Fruit fly (Drosophila melanogaster) whole organism, embryonic: Measurements from ENCODE around the gene aop.

Experiments
- CG10147 ChIP-seq: fragments of 200-800 bp; sonication (Bioruptor generic); optimal IDR thresholded peaks from 2 replicates; lab custom pipeline; 2019; ENCODE audit warnings: missing biosample characterization, mild to moderate bottlenecking, missing genetic modification characterization, moderate library complexity
- CG10274 ChIP-seq: fragments of 200-800 bp; sonication (Bioruptor generic); optimal IDR thresholded peaks from 3 replicates; lab custom pipeline; 2017; ENCODE audit warnings: missing biosample characterization, mild to moderate bottlenecking, missing genetic modification characterization
- CG10321 ChIP-seq: fragments of 200-800 bp; sonication (Bioruptor generic); IDR thresholded peaks from 2 replicates; pipeline ENCODE4 v1.3.6; 2022; ENCODE audit warnings: missing biosample characterization, missing genetic modification characterization
- CG10959 ChIP-seq: fragments of 200-800 bp; sonication (Bioruptor generic); IDR thresholded peaks from 2 replicates; pipeline ENCODE4 v1.3.6; 2022; ENCODE audit warnings: missing biosample characterization, missing genetic modification characterization
- CG11504 ChIP-seq: fragments of 200-800 bp; sonication (Bioruptor generic); optimal IDR thresholded peaks from 3 replicates; lab custom pipeline; 2019; ENCODE audit warnings: missing biosample characterization, mild to moderate bottlenecking, missing genetic modification characterization, moderate library complexity
- CG1233 ChIP-seq: fragments of 200-800 bp; sonication (Bioruptor generic); optimal IDR thresholded peaks from 4 replicates; lab custom pipeline; 2018; ENCODE audit warnings: missing biosample characterization, mild to moderate bottlenecking, missing genetic modification characterization
- CG12391 ChIP-seq: fragments of 200-800 bp; sonication (Bioruptor generic); optimal IDR thresholded peaks from 3 replicates; lab custom pipeline; 2018; ENCODE audit warnings: missing biosample characterization, mild to moderate bottlenecking, missing genetic modification characterization, moderate library complexity
- CG13296 ChIP-seq: fragments of 200-800 bp; sonication (Bioruptor generic); optimal IDR thresholded peaks from 3 replicates; lab custom pipeline; 2018; ENCODE audit warnings: missing biosample characterization, mild to moderate bottlenecking, missing genetic modification characterization
- CG14710 ChIP-seq: fragments of 200-800 bp; sonication (Bioruptor generic); optimal IDR thresholded peaks from 3 replicates; lab custom pipeline; 2019; ENCODE audit warnings: missing biosample characterization, mild to moderate bottlenecking, missing genetic modification characterization, moderate library complexity
- CG16815 ChIP-seq: fragments of 200-800 bp; sonication (Bioruptor generic); optimal IDR thresholded peaks from 3 replicates; lab custom pipeline; 2017; ENCODE audit warnings: missing biosample characterization, mild to moderate bottlenecking, missing genetic modification characterization
- CG17186 ChIP-seq: fragments of 200-800 bp; sonication (Bioruptor generic); optimal IDR thresholded peaks from 3 replicates; lab custom pipeline; 2017; ENCODE audit warnings: missing biosample characterization, missing genetic modification reagents, missing genetic modification characterization
- CG17612 ChIP-seq: fragments of 200-800 bp; sonication (Bioruptor generic); IDR thresholded peaks from 2 replicates; pipeline ENCODE4 v1.3.6; 2022; ENCODE audit warnings: missing biosample characterization, missing genetic modification characterization
- CG30431 ChIP-seq: fragments of 200-800 bp; sonication (Bioruptor generic); optimal IDR thresholded peaks from 2 replicates; lab custom pipeline; 2017; ENCODE audit warnings: missing biosample characterization, missing genetic modification characterization
- CG33213 ChIP-seq: fragments of 200-800 bp; sonication (Bioruptor generic); optimal IDR thresholded peaks from 3 replicates; lab custom pipeline; 2016; ENCODE audit warnings: missing biosample characterization, missing genetic modification characterization
- CG4404 ChIP-seq: fragments of 200-800 bp; sonication (Bioruptor generic); IDR thresholded peaks from 2 replicates; pipeline ENCODE4 v1.3.6; 2022; ENCODE audit warnings: missing biosample characterization, missing genetic modification characterization
- CG6683 ChIP-seq: fragments of 200-800 bp; sonication (Bioruptor generic); optimal IDR thresholded peaks from 2 replicates; lab custom pipeline; 2017; ENCODE audit warnings: missing biosample characterization, mild to moderate bottlenecking, missing genetic modification characterization, missing genetic modification reagents
- CG6765 ChIP-seq: fragments of 200-800 bp; sonication (Bioruptor generic); optimal IDR thresholded peaks from 3 replicates; lab custom pipeline; 2017; ENCODE audit warnings: missing biosample characterization, mild to moderate bottlenecking, missing genetic modification characterization
- CG9797 ChIP-seq: fragments of 200-800 bp; sonication (Bioruptor generic); optimal IDR thresholded peaks from 3 replicates; lab custom pipeline; 2018; ENCODE audit warnings: missing biosample characterization, mild to moderate bottlenecking, missing genetic modification characterization
- CG9932 ChIP-seq: fragments of 200-800 bp; sonication (Bioruptor generic); IDR thresholded peaks from 2 replicates; pipeline ENCODE4 v1.3.6; 2022; ENCODE audit warnings: missing biosample characterization, missing genetic modification characterization
- CTCF ChIP-seq: fragments of 200-800 bp; sonication (Bioruptor generic); optimal IDR thresholded peaks from 2 replicates; lab custom pipeline; 2017; ENCODE audit warnings: missing biosample characterization, mild to moderate bottlenecking, missing genetic modification characterization, moderate library complexity
- Dfd ChIP-seq, 2 experiments: fragments of >200 bp; optimal IDR thresholded peaks; 2 replicates each; lab custom pipeline; 2017; ENCODE audit warnings: missing biosample characterization in 2 of 2, missing genetic modification characterization in 2 of 2
- E2f1 ChIP-seq: fragments of 200-800 bp; sonication (Bioruptor generic); IDR thresholded peaks from 2 replicates; pipeline ENCODE4 v1.3.6; 2022; ENCODE audit warnings: missing biosample characterization, missing genetic modification characterization
- Fer1 ChIP-seq: fragments of 200-800 bp; sonication (Bioruptor generic); optimal IDR thresholded peaks from 2 replicates; lab custom pipeline; 2017; ENCODE audit warnings: missing biosample characterization, mild to moderate bottlenecking, missing genetic modification characterization
- Gug ChIP-seq: fragments of 200-800 bp; sonication (Bioruptor generic); IDR thresholded peaks from 4 replicates; pipeline ENCODE4 v1.3.6; 2022; ENCODE audit warnings: missing biosample characterization, missing genetic modification characterization
- Myb ChIP-seq: fragments of 200-800 bp; sonication (Bioruptor generic); optimal IDR thresholded peaks from 2 replicates; lab custom pipeline; 2016; ENCODE audit warnings: missing biosample characterization, missing genetic modification characterization
- Opbp ChIP-seq: fragments of 200-800 bp; sonication (Bioruptor generic); IDR thresholded peaks from 3 replicates; pipeline ENCODE4 v1.3.6; 2022; ENCODE audit warnings: missing biosample characterization, missing genetic modification characterization; ENCODE audit not compliant: partially characterized antibody
- Trl ChIP-seq, 3 experiments: fragments of >200 bp in 2 of 3; fragments of 200-800 bp in 1 of 3; sonication (Bioruptor generic) in 1 of 3; optimal IDR thresholded peaks; 2 replicates in 1 of 3; 3 replicates in 2 of 3; lab custom pipeline; 2016 to 2017; ENCODE audit warnings: missing biosample characterization in 1 of 3, missing genetic modification characterization in 1 of 3
- ase ChIP-seq: fragments of 200-800 bp; sonication (Bioruptor generic); IDR thresholded peaks from 3 replicates; pipeline ENCODE4 v1.3.6; 2022; ENCODE audit warnings: missing biosample characterization, missing genetic modification characterization
- bab2 ChIP-seq: fragments of 200-800 bp; sonication (Bioruptor generic); optimal IDR thresholded peaks from 2 replicates; lab custom pipeline; 2016; ENCODE audit warnings: missing biosample characterization, missing genetic modification characterization
- bigmax ChIP-seq: fragments of 200-800 bp; sonication (Bioruptor generic); optimal IDR thresholded peaks from 2 replicates; lab custom pipeline; 2018; ENCODE audit warnings: missing biosample characterization, mild to moderate bottlenecking, missing genetic modification characterization
- bsh ChIP-seq, 2 experiments: fragments of 200-800 bp; sonication (Bioruptor generic); optimal IDR thresholded peaks; 2 replicates each; lab custom pipeline; 2017 to 2018; ENCODE audit warnings: mild to moderate bottlenecking in 2 of 2, missing biosample characterization in 2 of 2, missing genetic modification characterization in 2 of 2, moderate library complexity in 1 of 2
- cato ChIP-seq: fragments of 200-800 bp; sonication (Bioruptor generic); optimal IDR thresholded peaks from 2 replicates; lab custom pipeline; 2016; ENCODE audit warnings: missing biosample characterization, missing genetic modification characterization, borderline replicate concordance
- chinmo ChIP-seq: fragments of 200-800 bp; sonication (Bioruptor generic); IDR thresholded peaks from 4 replicates; pipeline ENCODE4 v1.3.6; 2022; ENCODE audit warnings: missing biosample characterization, missing genetic modification characterization; ENCODE audit not compliant: partially characterized antibody
- crc ChIP-seq: fragments of 200-800 bp; sonication (Bioruptor generic); optimal IDR thresholded peaks from 2 replicates; lab custom pipeline; 2016; ENCODE audit warnings: missing biosample characterization, missing genetic modification characterization
- cwo ChIP-seq: fragments of 200-800 bp; sonication (Bioruptor generic); optimal IDR thresholded peaks from 3 replicates; lab custom pipeline; 2017; ENCODE audit warnings: missing biosample characterization, missing genetic modification characterization, mild to moderate bottlenecking, moderate library complexity, missing genetic modification reagents
- dan ChIP-seq: fragments of 200-800 bp; sonication (Bioruptor generic); IDR thresholded peaks from 2 replicates; pipeline ENCODE4 v1.3.6; 2022; ENCODE audit warnings: missing biosample characterization, missing genetic modification characterization
- dpn ChIP-seq, 2 experiments: fragments of 200-800 bp; sonication (Bioruptor generic); optimal IDR thresholded peaks; 3 replicates each; lab custom pipeline; 2016; ENCODE audit warnings: missing biosample characterization in 2 of 2, missing genetic modification characterization in 2 of 2
- ewg ChIP-seq: fragments of 200-800 bp; sonication (Bioruptor generic); optimal IDR thresholded peaks from 3 replicates; lab custom pipeline; 2017; ENCODE audit warnings: mild to moderate bottlenecking, missing biosample characterization, missing genetic modification reagents, missing genetic modification characterization
- grau ChIP-seq: fragments of 200-800 bp; optimal IDR thresholded peaks from 3 replicates; lab custom pipeline; 2019; ENCODE audit warnings: missing biosample characterization, mild to moderate bottlenecking, missing genetic modification characterization, moderate library complexity
- grn ChIP-seq: fragments of 200-800 bp; sonication (Bioruptor generic); optimal IDR thresholded peaks from 3 replicates; lab custom pipeline; 2017; ENCODE audit warnings: missing biosample characterization, missing genetic modification characterization
- gt ChIP-seq: fragments of 200-800 bp; sonication (Bioruptor generic); IDR thresholded peaks from 2 replicates; pipeline ENCODE4 v1.3.6; 2022; ENCODE audit warnings: missing biosample characterization, missing genetic modification characterization
- lbe ChIP-seq: fragments of 200-800 bp; sonication (Bioruptor generic); optimal IDR thresholded peaks from 2 replicates; lab custom pipeline; 2016; ENCODE audit warnings: missing biosample characterization, mild to moderate bottlenecking, missing genetic modification characterization
- mam ChIP-seq: fragments of 200-800 bp; sonication (Bioruptor generic); optimal IDR thresholded peaks from 3 replicates; lab custom pipeline; 2016; ENCODE audit warnings: missing biosample characterization, missing genetic modification characterization
- mld ChIP-seq: fragments of 200-800 bp; sonication (Bioruptor generic); IDR thresholded peaks from 3 replicates; pipeline ENCODE4 v1.3.6; 2022; ENCODE audit warnings: missing biosample characterization, missing genetic modification characterization; ENCODE audit not compliant: partially characterized antibody
- onecut ChIP-seq: fragments of 200-800 bp; sonication (Bioruptor generic); IDR thresholded peaks from 2 replicates; pipeline ENCODE4 v1.3.6; 2022; ENCODE audit warnings: missing biosample characterization, missing genetic modification characterization
- org-1 ChIP-seq: fragments of 200-800 bp; sonication (Bioruptor generic); optimal IDR thresholded peaks from 2 replicates; lab custom pipeline; 2017; ENCODE audit warnings: missing biosample characterization, missing genetic modification characterization
- sima ChIP-seq: fragments of 200-800 bp; sonication (Bioruptor generic); optimal IDR thresholded peaks from 2 replicates; lab custom pipeline; 2016; ENCODE audit warnings: missing biosample characterization, missing genetic modification characterization
- trem ChIP-seq: fragments of 200-800 bp; optimal IDR thresholded peaks from 3 replicates; lab custom pipeline; 2019; ENCODE audit warnings: missing biosample characterization, mild to moderate bottlenecking, missing genetic modification characterization, moderate library complexity
- usp ChIP-seq: fragments of >200 bp; optimal IDR thresholded peaks from 2 replicates; lab custom pipeline; 2017; ENCODE audit warnings: missing biosample characterization, missing genetic modification characterization
- z ChIP-seq: fragments of 200-800 bp; sonication (Bioruptor generic); IDR thresholded peaks from 3 replicates; pipeline ENCODE4 v1.3.6; 2022; ENCODE audit warnings: missing biosample characterization, missing genetic modification characterization
- zen ChIP-seq: fragments of 200-800 bp; sonication (Bioruptor generic); optimal IDR thresholded peaks from 3 replicates; lab custom pipeline; 2018; ENCODE audit warnings: missing biosample characterization, mild to moderate bottlenecking, missing genetic modification characterization, moderate library complexity

aop gene

DNA sequence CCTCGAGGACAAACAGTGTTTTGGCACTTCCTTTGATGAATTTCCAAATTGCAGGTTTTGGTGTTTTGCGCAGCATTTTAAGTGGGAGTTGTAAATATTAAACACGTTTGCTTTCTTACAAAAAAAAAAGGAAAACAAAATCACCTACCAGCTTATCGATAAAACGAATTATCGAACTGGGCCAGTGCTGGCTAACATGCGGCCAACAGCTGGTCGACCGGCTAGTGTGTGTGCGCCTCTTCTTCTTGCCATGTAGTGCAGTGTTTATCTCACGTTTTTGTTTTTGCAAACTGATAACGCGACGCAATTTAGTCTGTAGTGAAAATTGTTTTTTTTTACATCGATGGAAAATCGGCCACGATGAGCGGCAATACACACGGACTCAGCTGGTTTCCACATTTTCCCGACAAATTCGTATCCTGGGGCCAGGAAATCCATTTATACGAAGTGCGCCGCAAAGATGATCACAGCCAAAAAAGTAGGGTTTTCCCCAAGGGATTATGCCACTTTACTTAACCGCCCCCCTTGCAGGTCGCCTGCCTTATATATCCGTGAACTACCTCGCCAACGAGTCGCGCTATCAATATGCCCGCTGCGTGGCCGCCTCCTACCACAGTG lies 38.6 kb upstream of the aop start, which contains the start of the genes CG15386, CG42371 and mio (continued):
- TF ChIP-seq CG10147 (GFP tag; lab: Kevin White, UChicago) (no peak), Trl (optimal IDR thresholded peaks at IDR 0.05; lab: Kevin White, UChicago) (no peak), Trl (GFP tag; optimal IDR thresholded peaks at IDR 0.05; lab: Kevin White, UChicago) (peak; percentile 41), grn (GFP tag; lab: Kevin White, UChicago) (no peak), cato (GFP tag; lab: Kevin White, UChicago) (no peak), Myb (GFP tag; lab: Kevin White, UChicago) (peak; percentile 45), CG30431 (no peak), CG4404 (no peak), dpn (GFP tag; optimal IDR thresholded peaks at IDR 0.05; lab: Kevin White, UChicago) (peak; percentile 15 to 38), E2f1 (GFP tag; lab: Robert Waterston, UW) (no peak), CG10274 (GFP tag; lab: Kevin White, UChicago) (no peak), CG1233 (GFP tag; lab: Kevin White, UChicago) (no peak), bab2 (GFP tag; lab: Kevin White, UChicago) (no peak), CTCF (no peak), CG10959 (GFP tag; lab: Robert Waterston, UW) (no peak), bigmax (GFP tag; lab: Kevin White, UChicago) (no peak), CG6683 (GFP tag; lab: Kevin White, UChicago) (no peak), CG33213 (no peak), cwo (GFP tag; lab: Kevin White, UChicago) (peak; percentile 57), trem (tag; lab: Kevin White, UChicago) (peak; percentile 8), CG13296 (GFP tag; lab: Kevin White, UChicago) (no peak), bsh (GFP tag; optimal IDR thresholded peaks at IDR 0.05; lab: Kevin White, UChicago) (no peak), chinmo (GFP tag; lab: Robert Waterston, UW) (peak; percentile 93), CG9797 (GFP tag; lab: Kevin White, UChicago) (peak; percentile 18), CG10321 (GFP tag; lab: Robert Waterston, UW) (no peak), CG9932 (peak; percentile 48), onecut (peak; percentile 44; the same call in 1 of the 2 replicates), org-1 (GFP tag; lab: Kevin White, UChicago) (no peak), CG17186 (GFP tag; lab: Kevin White, UChicago) (peak; percentile 39), CG14710 (tag; lab: Kevin White, UChicago) (peak; percentile 81), sima (GFP tag; lab: Kevin White, UChicago) (no peak), Gug (no peak), CG11504 (tag; lab: Kevin White, UChicago) (no peak), Dfd (GFP tag; optimal IDR thresholded peaks at IDR 0.05; lab: Kevin White, UChicago) (no peak), mam (GFP tag; lab: Kevin White, UChicago) (no peak), CG6765 (GFP tag; lab: Kevin White, UChicago) (no peak), CG12391 (tag; lab: Kevin White, UChicago) (peak; percentile 16), Opbp (peak; percentile 52; the same call in 1 of the 3 replicates), crc (GFP tag; lab: Kevin White, UChicago) (no peak), CG17612 (GFP tag; lab: Robert Waterston, UW) (no peak), mld (GFP tag; lab: Robert Waterston, UW) (no peak), zen (peak; percentile 44), ase (GFP tag; lab: Robert Waterston, UW) (no peak), gt (GFP tag; lab: Robert Waterston, UW) (no peak), lbe (GFP tag; lab: Kevin White, UChicago) (peak; percentile 22), grau (peak; percentile 17), usp (no peak), dan (GFP tag; lab: Robert Waterston, UW) (no peak), CG16815 (no peak), z (GFP tag; lab: Robert Waterston, UW) (no peak), ewg (GFP tag; lab: Kevin White, UChicago) (no peak), Fer1 (GFP tag; lab: Kevin White, UChicago) (peak; percentile 42)
